Fruit fly (Drosophila melanogaster) whole organism, embryonic: Measurements from ENCODE around the gene Herc4.

Source experiments
- CG10147 ChIP-seq: fragments of 200-800 bp; sonication (Bioruptor generic); optimal IDR thresholded peaks from 2 replicates; lab custom pipeline; 2019; ENCODE audit warnings: missing biosample characterization, mild to moderate bottlenecking, missing genetic modification characterization, moderate library complexity
- CG11247 ChIP-seq: fragments of 200-800 bp; sonication (Bioruptor generic); IDR thresholded peaks from 2 replicates; pipeline ENCODE4 v1.3.6; 2022; ENCODE audit warnings: missing biosample characterization, missing genetic modification characterization
- CG13894 ChIP-seq: fragments of 200-800 bp; sonication (Bioruptor generic); optimal IDR thresholded peaks from 3 replicates; lab custom pipeline; 2018; ENCODE audit warnings: missing biosample characterization, mild to moderate bottlenecking, missing genetic modification characterization, moderate library complexity
- CG17385 ChIP-seq: fragments of 200-800 bp; sonication (Bioruptor generic); optimal IDR thresholded peaks from 3 replicates; lab custom pipeline; 2018; ENCODE audit warnings: missing biosample characterization, mild to moderate bottlenecking, missing genetic modification characterization
- CG18764 ChIP-seq: fragments of 200-800 bp; sonication (Bioruptor generic); optimal IDR thresholded peaks from 3 replicates; lab custom pipeline; 2016; ENCODE audit warnings: missing biosample characterization, missing genetic modification characterization
- CG2116 ChIP-seq: fragments of 200-800 bp; sonication (Bioruptor generic); optimal IDR thresholded peaks from 3 replicates; lab custom pipeline; 2018; ENCODE audit warnings: missing biosample characterization, mild to moderate bottlenecking, missing genetic modification characterization
- CG2120 ChIP-seq: fragments of 200-800 bp; sonication (Bioruptor generic); optimal IDR thresholded peaks from 3 replicates; lab custom pipeline; 2016; ENCODE audit warnings: missing biosample characterization, missing genetic modification characterization
- CG30431 ChIP-seq: fragments of 200-800 bp; sonication (Bioruptor generic); optimal IDR thresholded peaks from 2 replicates; lab custom pipeline; 2017; ENCODE audit warnings: missing biosample characterization, missing genetic modification characterization
- CG33213 ChIP-seq: fragments of 200-800 bp; sonication (Bioruptor generic); optimal IDR thresholded peaks from 3 replicates; lab custom pipeline; 2016; ENCODE audit warnings: missing biosample characterization, missing genetic modification characterization
- CG34224 ChIP-seq: fragments of 200-800 bp; sonication (Bioruptor generic); IDR thresholded peaks from 3 replicates; pipeline ENCODE4 v1.3.6; 2022; ENCODE audit warnings: missing biosample characterization, missing genetic modification characterization; ENCODE audit not compliant: partially characterized antibody
- CG34422 ChIP-seq: fragments of 200-800 bp; sonication (Bioruptor generic); IDR thresholded peaks from 3 replicates; pipeline ENCODE4 v1.3.6; 2022; ENCODE audit warnings: missing biosample characterization, missing genetic modification characterization
- CG6175 ChIP-seq: fragments of 200-800 bp; sonication (Bioruptor generic); IDR thresholded peaks from 3 replicates; pipeline ENCODE4 v1.3.6; 2022; ENCODE audit warnings: missing biosample characterization, missing genetic modification characterization
- CG6272 ChIP-seq: fragments of 200-800 bp; sonication (Bioruptor generic); IDR thresholded peaks from 2 replicates; pipeline ENCODE4 v1.3.6; 2022; ENCODE audit warnings: missing biosample characterization, missing genetic modification characterization
- CG6654 ChIP-seq: fragments of 200-800 bp; sonication (Bioruptor generic); optimal IDR thresholded peaks from 2 replicates; lab custom pipeline; 2017; ENCODE audit warnings: missing biosample characterization, mild to moderate bottlenecking, missing genetic modification characterization
- CG7372 ChIP-seq: fragments of 200-800 bp; sonication (Bioruptor generic); IDR thresholded peaks from 2 replicates; pipeline ENCODE4 v1.3.6; 2022; ENCODE audit warnings: missing biosample characterization, missing genetic modification characterization
- CG7786 ChIP-seq: fragments of 200-800 bp; sonication (Bioruptor generic); optimal IDR thresholded peaks from 2 replicates; lab custom pipeline; 2016; ENCODE audit warnings: missing biosample characterization, missing genetic modification characterization
- CG8290 ChIP-seq, 3 experiments: fragments of 200-800 bp; sonication (Bioruptor generic); optimal IDR thresholded peaks; 2 replicates each; lab custom pipeline; 2016 to 2019; ENCODE audit warnings: missing biosample characterization in 3 of 3, missing genetic modification characterization in 3 of 3, mild to moderate bottlenecking in 2 of 3, moderate library complexity in 1 of 3
- CG8388 ChIP-seq: fragments of 200-800 bp; sonication (Bioruptor generic); optimal IDR thresholded peaks from 2 replicates; lab custom pipeline; 2019; ENCODE audit warnings: missing biosample characterization, mild to moderate bottlenecking, missing genetic modification characterization, moderate library complexity
- CG8765 ChIP-seq: fragments of 200-800 bp; sonication (Bioruptor generic); IDR thresholded peaks from 2 replicates; pipeline ENCODE4 v1.3.6; 2022; ENCODE audit warnings: missing biosample characterization, missing genetic modification characterization
- CG8944 ChIP-seq: fragments of 200-800 bp; sonication (Bioruptor generic); optimal IDR thresholded peaks from 3 replicates; lab custom pipeline; 2016; ENCODE audit warnings: missing biosample characterization, missing genetic modification characterization
- CG9932 ChIP-seq: fragments of 200-800 bp; sonication (Bioruptor generic); IDR thresholded peaks from 2 replicates; pipeline ENCODE4 v1.3.6; 2022; ENCODE audit warnings: missing biosample characterization, missing genetic modification characterization
- Deaf1 ChIP-seq: fragments of 200-800 bp; optimal IDR thresholded peaks from 3 replicates; lab custom pipeline; 2019; ENCODE audit warnings: missing biosample characterization, mild to moderate bottlenecking, missing genetic modification characterization, moderate library complexity
- Dll ChIP-seq: fragments of 200-800 bp; sonication (Bioruptor generic); IDR thresholded peaks from 4 replicates; pipeline ENCODE4 v1.3.6; 2022; ENCODE audit warnings: missing biosample characterization, missing genetic modification characterization; ENCODE audit not compliant: partially characterized antibody
- Dref ChIP-seq: fragments of 200-800 bp; sonication (Bioruptor generic); IDR thresholded peaks from 2 replicates; pipeline ENCODE4 v1.3.6; 2022; ENCODE audit warnings: missing biosample characterization, missing genetic modification characterization
- Elba2 ChIP-seq: fragments of 200-800 bp; sonication (Bioruptor generic); optimal IDR thresholded peaks from 3 replicates; lab custom pipeline; 2016; ENCODE audit warnings: missing biosample characterization, missing genetic modification characterization
- Ets65A ChIP-seq: fragments of 200-800 bp; sonication (Bioruptor generic); peaks from one replicate; lab custom pipeline; 2016; ENCODE audit warnings: missing biosample characterization, missing genetic modification characterization
- Fer3 ChIP-seq: fragments of 200-800 bp; sonication (Bioruptor generic); optimal IDR thresholded peaks from 2 replicates; lab custom pipeline; 2018; ENCODE audit warnings: missing biosample characterization, mild to moderate bottlenecking, missing genetic modification characterization, moderate library complexity
- Jarid2 ChIP-seq: fragments of 200-800 bp; sonication (Bioruptor generic); optimal IDR thresholded peaks from 3 replicates; lab custom pipeline; 2017; ENCODE audit warnings: mild to moderate bottlenecking, missing biosample characterization, missing genetic modification reagents, missing genetic modification characterization
- Med ChIP-seq: fragments of 200-800 bp; sonication (Bioruptor generic); peaks from one replicate; lab custom pipeline; 2016; ENCODE audit warnings: missing biosample characterization, missing genetic modification characterization, mild to moderate bottlenecking, inconsistent platforms, moderate library complexity
- Ptx1 ChIP-seq: fragments of 200-800 bp; sonication (Bioruptor generic); IDR thresholded peaks from 2 replicates; pipeline ENCODE4 v1.3.6; 2022; ENCODE audit warnings: missing biosample characterization, missing genetic modification characterization
- abd-A ChIP-seq: fragments of 200-800 bp; sonication (Bioruptor generic); optimal IDR thresholded peaks from 3 replicates; lab custom pipeline; 2019; ENCODE audit warnings: missing biosample characterization, mild to moderate bottlenecking, missing genetic modification characterization, moderate library complexity
- cg ChIP-seq: fragments of 200-800 bp; sonication (Bioruptor generic); optimal IDR thresholded peaks from 3 replicates; lab custom pipeline; 2019; ENCODE audit warnings: missing biosample characterization, mild to moderate bottlenecking, missing genetic modification characterization, moderate library complexity
- dm ChIP-seq: fragments of 200-800 bp; sonication (Bioruptor generic); optimal IDR thresholded peaks from 3 replicates; lab custom pipeline; 2016; ENCODE audit warnings: missing biosample characterization, missing genetic modification characterization
- eyg ChIP-seq: fragments of 200-800 bp; sonication (Bioruptor generic); optimal IDR thresholded peaks from 3 replicates; lab custom pipeline; 2016; ENCODE audit warnings: missing biosample characterization, missing genetic modification characterization
- gro ChIP-seq: fragments of 200-800 bp; sonication (Bioruptor generic); optimal IDR thresholded peaks from 2 replicates; lab custom pipeline; 2016; ENCODE audit warnings: missing biosample characterization, missing genetic modification characterization
- her ChIP-seq: fragments of 200-800 bp; sonication (Bioruptor generic); optimal IDR thresholded peaks from 2 replicates; lab custom pipeline; 2016; ENCODE audit warnings: missing biosample characterization, missing genetic modification characterization
- kah ChIP-seq: fragments of 200-800 bp; sonication (Bioruptor generic); optimal IDR thresholded peaks from 2 replicates; lab custom pipeline; 2018; ENCODE audit warnings: missing biosample characterization, mild to moderate bottlenecking, missing genetic modification characterization
- lola ChIP-seq, 3 experiments: fragments of >200 bp in 2 of 3; fragments of 200-800 bp in 1 of 3; sonication (Bioruptor generic) in 1 of 3; optimal IDR thresholded peaks; 2 replicates each; lab custom pipeline; 2017 to 2019; ENCODE audit warnings: missing biosample characterization in 3 of 3, missing genetic modification characterization in 3 of 3, mild to moderate bottlenecking in 1 of 3, moderate library complexity in 1 of 3
- nom ChIP-seq: fragments of 200-800 bp; sonication (Bioruptor generic); optimal IDR thresholded peaks from 2 replicates; lab custom pipeline; 2017; ENCODE audit warnings: missing biosample characterization, missing genetic modification characterization, mild to moderate bottlenecking, moderate library complexity, missing genetic modification reagents
- p53 ChIP-seq: fragments of 200-800 bp; sonication (Bioruptor generic); optimal IDR thresholded peaks from 2 replicates; lab custom pipeline; 2016; ENCODE audit warnings: missing biosample characterization, missing genetic modification characterization
- pho ChIP-seq: fragments of 200-800 bp; sonication (Bioruptor generic); optimal IDR thresholded peaks from 2 replicates; lab custom pipeline; 2016; ENCODE audit warnings: missing biosample characterization, missing genetic modification characterization
- repo ChIP-seq: fragments of 200-800 bp; sonication (Bioruptor generic); optimal IDR thresholded peaks from 2 replicates; lab custom pipeline; 2016; ENCODE audit warnings: missing biosample characterization, missing genetic modification characterization
- row ChIP-seq: fragments of 200-800 bp; sonication (Bioruptor generic); IDR thresholded peaks from 3 replicates; pipeline ENCODE4 v1.3.6; 2022; ENCODE audit warnings: missing biosample characterization, missing genetic modification characterization
- scrt ChIP-seq: fragments of 200-800 bp; sonication (Bioruptor generic); optimal IDR thresholded peaks from 2 replicates; lab custom pipeline; 2018; ENCODE audit warnings: missing biosample characterization, mild to moderate bottlenecking, missing genetic modification characterization, moderate library complexity
- sima ChIP-seq: fragments of 200-800 bp; sonication (Bioruptor generic); optimal IDR thresholded peaks from 2 replicates; lab custom pipeline; 2016; ENCODE audit warnings: missing biosample characterization, missing genetic modification characterization
- slbo ChIP-seq: fragments of 200-800 bp; sonication (Bioruptor generic); IDR thresholded peaks from 2 replicates; pipeline ENCODE4 v1.3.6; 2022; ENCODE audit warnings: missing biosample characterization, missing genetic modification characterization
- sna ChIP-seq: fragments of 200-800 bp; sonication (Bioruptor generic); IDR thresholded peaks from 2 replicates; pipeline ENCODE4 v1.3.6; 2022; ENCODE audit warnings: missing biosample characterization, missing genetic modification characterization; ENCODE audit not compliant: partially characterized antibody
- zf30C ChIP-seq: fragments of 200-800 bp; sonication (Bioruptor generic); optimal IDR thresholded peaks from 3 replicates; lab custom pipeline; 2018; ENCODE audit warnings: missing biosample characterization, mild to moderate bottlenecking, missing genetic modification characterization

The Herc4 gene

dm6 chr3L:1280890-1281622, 32.4 kb upstream of the Herc4 start:
- TF ChIP-seq kah (GFP tag; lab: Kevin White, UChicago) (no peak), CG6175 (GFP tag; lab: Robert Waterston, UW) (no peak), eyg (GFP tag; lab: Kevin White, UChicago) (no peak), CG8944 (GFP tag; lab: Kevin White, UChicago) (no peak), Ptx1 (0 out of 2 replicates have a peak, but pooled peaks have one; percentile 12), CG13894 (tag; lab: Kevin White, UChicago) (peak; percentile 92), abd-A (peak; percentile 74), CG8765 (GFP tag; lab: Robert Waterston, UW) (no peak), CG8290 (GFP tag; optimal IDR thresholded peaks at IDR 0.05; lab: Kevin White, UChicago) (no peak), CG8290 (tag; optimal IDR thresholded peaks at IDR 0.05; lab: Kevin White, UChicago) (peak in 1 of 2 experiments; percentile 12), Elba2 (no peak), CG34422 (GFP tag; lab: Robert Waterston, UW) (no peak), slbo (GFP tag; lab: Robert Waterston, UW) (peak; percentile 37; the same call in 1 of the 2 replicates), gro (no peak), Med (peak; percentile 71), dm (GFP tag; lab: Kevin White, UChicago) (no peak), CG6272 (GFP tag; lab: Robert Waterston, UW) (no peak), CG33213 (GFP tag; lab: Kevin White, UChicago) (no peak), row (GFP tag; lab: Robert Waterston, UW) (peak; percentile 20; the same call in 1 of the 3 replicates), CG11247 (GFP tag; lab: Robert Waterston, UW) (no peak), nom (GFP tag; lab: Kevin White, UChicago) (no peak), Deaf1 (tag; lab: Kevin White, UChicago) (peak; percentile 56), Jarid2 (GFP tag; lab: Kevin White, UChicago) (no peak), CG30431 (GFP tag; lab: Kevin White, UChicago) (no peak), zf30C (GFP tag; lab: Kevin White, UChicago) (no peak), repo (no peak), Ets65A (GFP tag; lab: Kevin White, UChicago) (peak; percentile 63), CG8388 (no peak), CG9932 (GFP tag; lab: Robert Waterston, UW) (0 out of 2 replicates have a peak, but pooled peaks have one; percentile 17), cg (GFP tag; lab: Kevin White, UChicago) (no peak), CG17385 (no peak), CG2120 (peak; percentile 13)

- peak; percentile 80 for TF ChIP-seq p53 (GFP tag; lab: Kevin White, UChicago)
- no peak for TF ChIP-seq lola (GFP tag; optimal IDR thresholded peaks at IDR 0.05; lab: Kevin White, UChicago)
- peak; percentile 66 for TF ChIP-seq CG2116 (GFP tag; lab: Kevin White, UChicago)
Observed at dm6 chr3L:1294835-1295234, 18.7 kb upstream of the Herc4 start.

dm6 chr3L:1295693-1296092, 17.8 kb upstream of the Herc4 start, which contains the start of gene Rabex-5:
TSS of gene Rabex-5 (plus strand) at chr3L:1295913.
- TF ChIP-seq scrt (GFP tag; lab: Kevin White, UChicago) (no peak), sna (peak; percentile 75), CG34224 (GFP tag; lab: Robert Waterston, UW) (peak; percentile 78), her (GFP tag; lab: Kevin White, UChicago) (peak; percentile 65), CG7372 (GFP tag; lab: Robert Waterston, UW) (0 out of 2 replicates have a peak, but pooled peaks have one; percentile 13), Dll (GFP tag; lab: Robert Waterston, UW) (peak; percentile 81), Dref (GFP tag; lab: Robert Waterston, UW) (peak; percentile 51), CG10147 (GFP tag; lab: Kevin White, UChicago) (peak; percentile 6), pho (GFP tag; lab: Kevin White, UChicago) (peak; percentile 33), CG6654 (no peak), CG7786 (GFP tag; lab: Kevin White, UChicago) (peak; percentile 36), CG2116 (GFP tag; lab: Kevin White, UChicago) (peak; percentile 50), CG18764 (peak; percentile 25), Fer3 (tag; lab: Kevin White, UChicago) (no peak), sima (GFP tag; lab: Kevin White, UChicago) (no peak)
